Fruit fly (Drosophila melanogaster) whole organism, embryonic: ENCODE data around the gene Osi12.

ENCODE experiments used
- Blimp-1 ChIP-seq: fragments of 200-800 bp; sonication (Bioruptor generic); optimal IDR thresholded peaks from 3 replicates; lab custom pipeline; 2018; ENCODE audit warnings: missing biosample characterization, missing genetic modification characterization, mild to moderate bottlenecking, moderate library complexity, missing genetic modification reagents
- BtbVII ChIP-seq: fragments of 200-800 bp; sonication (Bioruptor generic); optimal IDR thresholded peaks from 3 replicates; lab custom pipeline; 2017; ENCODE audit warnings: missing biosample characterization, mild to moderate bottlenecking, missing genetic modification characterization
- CG1024 ChIP-seq: fragments of 200-800 bp; sonication (Bioruptor generic); IDR thresholded peaks from 2 replicates; pipeline ENCODE4 v1.3.6; 2022; ENCODE audit warnings: missing biosample characterization, missing genetic modification characterization
- CG15601 ChIP-seq: fragments of 200-800 bp; sonication (Bioruptor generic); optimal IDR thresholded peaks from 3 replicates; lab custom pipeline; 2019; ENCODE audit warnings: missing biosample characterization, mild to moderate bottlenecking, missing genetic modification characterization, moderate library complexity
- CG2678 ChIP-seq: fragments of 200-800 bp; sonication (Bioruptor generic); optimal IDR thresholded peaks from 3 replicates; lab custom pipeline; 2019; ENCODE audit warnings: missing biosample characterization, mild to moderate bottlenecking, missing genetic modification characterization, moderate library complexity
- CG8281 ChIP-seq: fragments of 200-800 bp; sonication (Bioruptor generic); optimal IDR thresholded peaks from 2 replicates; lab custom pipeline; 2018; ENCODE audit warnings: missing biosample characterization, mild to moderate bottlenecking, missing genetic modification characterization, moderate library complexity
- CTCF ChIP-seq: fragments of 200-800 bp; sonication (Bioruptor generic); optimal IDR thresholded peaks from 2 replicates; lab custom pipeline; 2017; ENCODE audit warnings: missing biosample characterization, mild to moderate bottlenecking, missing genetic modification characterization, moderate library complexity
- CkIIα-i1 ChIP-seq: fragments of 200-800 bp; sonication (Bioruptor generic); IDR thresholded peaks from 2 replicates; pipeline ENCODE4 v1.3.6; 2022; ENCODE audit warnings: missing biosample characterization, missing genetic modification characterization
- D19A ChIP-seq: fragments of 200-800 bp; optimal IDR thresholded peaks from 3 replicates; lab custom pipeline; 2019; ENCODE audit warnings: missing biosample characterization, mild to moderate bottlenecking, missing genetic modification characterization, moderate library complexity
- Ets65A ChIP-seq: fragments of 200-800 bp; sonication (Bioruptor generic); peaks from one replicate; lab custom pipeline; 2016; ENCODE audit warnings: missing biosample characterization, missing genetic modification characterization
- Hr78 ChIP-seq, 2 experiments: fragments of 200-800 bp in 1 of 2; fragments of >200 bp in 1 of 2; sonication (Bioruptor generic) in 1 of 2; optimal IDR thresholded peaks; 2 replicates each; lab custom pipeline; 2017 to 2019; ENCODE audit warnings: missing biosample characterization in 2 of 2, missing genetic modification characterization in 2 of 2, mild to moderate bottlenecking in 1 of 2, moderate library complexity in 1 of 2
- Med ChIP-seq: fragments of 200-800 bp; sonication (Bioruptor generic); peaks from one replicate; lab custom pipeline; 2016; ENCODE audit warnings: missing biosample characterization, missing genetic modification characterization, mild to moderate bottlenecking, inconsistent platforms, moderate library complexity
- Oaz ChIP-seq: fragments of 200-800 bp; sonication (Bioruptor generic); IDR thresholded peaks from 2 replicates; pipeline ENCODE4 v1.3.6; 2022; ENCODE audit warnings: missing biosample characterization, missing genetic modification characterization
- Pdp1 ChIP-seq, 2 experiments: fragments of 200-800 bp; sonication (Bioruptor generic); optimal IDR thresholded peaks; 3 replicates each; lab custom pipeline; 2016; ENCODE audit warnings: missing biosample characterization in 2 of 2, missing genetic modification characterization in 2 of 2, mild to moderate bottlenecking in 1 of 2, moderate library complexity in 1 of 2
- ac ChIP-seq: fragments of 200-800 bp; sonication (Bioruptor generic); optimal IDR thresholded peaks from 3 replicates; lab custom pipeline; 2017; ENCODE audit warnings: missing biosample characterization, mild to moderate bottlenecking, missing genetic modification characterization
- br ChIP-seq: fragments of >200 bp; optimal IDR thresholded peaks from 2 replicates; lab custom pipeline; 2017
- chif ChIP-seq, 2 experiments: fragments of 200-800 bp; sonication (Bioruptor generic); optimal IDR thresholded peaks; 3 replicates each; lab custom pipeline; 2016; ENCODE audit warnings: missing biosample characterization in 2 of 2, missing genetic modification characterization in 2 of 2
- ci ChIP-seq: fragments of 200-800 bp; sonication (Bioruptor generic); IDR thresholded peaks from 3 replicates; pipeline ENCODE4 v1.3.6; 2022; ENCODE audit warnings: missing biosample characterization, missing genetic modification characterization
- crol ChIP-seq: fragments of 200-800 bp; sonication (Bioruptor generic); IDR thresholded peaks from 2 replicates; pipeline ENCODE4 v1.3.6; 2022; ENCODE audit warnings: missing biosample characterization, missing genetic modification characterization
- eve ChIP-seq, 2 experiments: fragments of >200 bp; optimal IDR thresholded peaks; 2 replicates each; lab custom pipeline; 2017; ENCODE audit warnings: missing biosample characterization in 2 of 2, missing genetic modification characterization in 2 of 2
- hkb ChIP-seq, 2 experiments: fragments of 200-800 bp in 1 of 2; fragments of >200 bp in 1 of 2; sonication (Bioruptor generic) in 1 of 2; IDR thresholded peaks in 1 of 2; optimal IDR thresholded peaks in 1 of 2; 2 replicates each; pipeline versions ENCODE4 v1.3.6 to Lab custom; 2017 to 2022; ENCODE audit warnings: missing biosample characterization in 1 of 2, missing genetic modification characterization in 1 of 2
- klu ChIP-seq: fragments of 200-800 bp; sonication (Bioruptor generic); IDR thresholded peaks from 2 replicates; pipeline ENCODE4 v1.3.6; 2022; ENCODE audit warnings: missing biosample characterization, missing genetic modification characterization
- lbe ChIP-seq: fragments of 200-800 bp; sonication (Bioruptor generic); optimal IDR thresholded peaks from 2 replicates; lab custom pipeline; 2016; ENCODE audit warnings: missing biosample characterization, mild to moderate bottlenecking, missing genetic modification characterization
- nau ChIP-seq: fragments of 200-800 bp; sonication (Bioruptor generic); optimal IDR thresholded peaks from 3 replicates; lab custom pipeline; 2017; ENCODE audit warnings: missing biosample characterization, mild to moderate bottlenecking, missing genetic modification characterization, missing genetic modification reagents
- nerfin-1 ChIP-seq: fragments of 200-800 bp; sonication (Bioruptor generic); optimal IDR thresholded peaks from 3 replicates; lab custom pipeline; 2019; ENCODE audit warnings: missing biosample characterization, mild to moderate bottlenecking, missing genetic modification characterization, moderate library complexity
- oc ChIP-seq: fragments of 200-800 bp; sonication (Bioruptor generic); optimal IDR thresholded peaks from 2 replicates; lab custom pipeline; 2018; ENCODE audit warnings: missing biosample characterization, mild to moderate bottlenecking, missing genetic modification characterization, moderate library complexity
- org-1 ChIP-seq: fragments of 200-800 bp; sonication (Bioruptor generic); optimal IDR thresholded peaks from 2 replicates; lab custom pipeline; 2017; ENCODE audit warnings: missing biosample characterization, missing genetic modification characterization
- pan ChIP-seq, 4 experiments: fragments of >200 bp in 3 of 4; fragments of 200-800 bp in 1 of 4; sonication (Bioruptor generic) in 1 of 4; optimal IDR thresholded peaks in 3 of 4; IDR thresholded peaks in 1 of 4; 2 replicates each; pipeline versions ENCODE4 v1.3.6 to Lab custom; 2017 to 2022; ENCODE audit warnings: missing biosample characterization in 2 of 4, missing genetic modification characterization in 2 of 4, mixed read lengths in 1 of 4
- sd ChIP-seq: fragments of 200-800 bp; sonication (Bioruptor generic); optimal IDR thresholded peaks from 3 replicates; lab custom pipeline; 2018; ENCODE audit warnings: missing biosample characterization, mild to moderate bottlenecking, missing genetic modification characterization, moderate library complexity
- sob ChIP-seq: fragments of 200-800 bp; sonication (Bioruptor generic); IDR thresholded peaks from 2 replicates; pipeline ENCODE4 v1.3.6; 2022; ENCODE audit warnings: missing biosample characterization, missing genetic modification characterization
- tio ChIP-seq: fragments of 200-800 bp; sonication (Bioruptor generic); optimal IDR thresholded peaks from 2 replicates; lab custom pipeline; 2017; ENCODE audit warnings: missing biosample characterization, missing genetic modification characterization, inconsistent platforms
- unpg ChIP-seq: fragments of 200-800 bp; sonication (Bioruptor generic); optimal IDR thresholded peaks from 3 replicates; lab custom pipeline; 2018; ENCODE audit warnings: missing biosample characterization, mild to moderate bottlenecking, missing genetic modification characterization, moderate library complexity
- vvl ChIP-seq: fragments of 200-800 bp; sonication (Bioruptor generic); IDR thresholded peaks from 2 replicates; pipeline ENCODE4 v1.3.6; 2022; ENCODE audit warnings: missing biosample characterization, missing genetic modification characterization
- zfh1 ChIP-seq: fragments of 200-800 bp; sonication (Bioruptor generic); IDR thresholded peaks from 3 replicates; pipeline ENCODE4 v1.3.6; 2022; ENCODE audit warnings: missing biosample characterization, missing genetic modification characterization

The Osi12 gene

DNA sequence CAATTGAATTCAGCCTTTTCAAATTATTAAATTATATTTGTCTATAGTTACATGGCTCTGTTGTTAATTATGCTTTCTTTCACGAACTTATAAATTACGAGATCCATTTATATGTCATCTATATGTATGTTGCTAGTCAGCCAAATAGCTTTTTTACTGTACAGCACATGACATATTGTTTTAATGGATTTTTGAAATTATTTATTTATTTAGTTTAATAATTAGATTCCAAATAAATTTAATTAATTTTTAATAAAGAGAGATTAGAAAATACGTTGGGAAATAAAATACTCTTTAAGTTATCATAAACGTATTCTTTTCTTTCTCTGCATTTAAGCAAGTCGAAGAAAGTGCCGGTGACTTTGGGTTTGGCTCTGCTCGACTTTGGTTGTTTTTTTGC lies 37.0 kb upstream of the Osi12 start (continued):
- TF ChIP-seq CG15601 (tag; lab: Kevin White, UChicago): peak; percentile 56
- TF ChIP-seq unpg (GFP tag; lab: Kevin White, UChicago): peak; percentile 24

DNA sequence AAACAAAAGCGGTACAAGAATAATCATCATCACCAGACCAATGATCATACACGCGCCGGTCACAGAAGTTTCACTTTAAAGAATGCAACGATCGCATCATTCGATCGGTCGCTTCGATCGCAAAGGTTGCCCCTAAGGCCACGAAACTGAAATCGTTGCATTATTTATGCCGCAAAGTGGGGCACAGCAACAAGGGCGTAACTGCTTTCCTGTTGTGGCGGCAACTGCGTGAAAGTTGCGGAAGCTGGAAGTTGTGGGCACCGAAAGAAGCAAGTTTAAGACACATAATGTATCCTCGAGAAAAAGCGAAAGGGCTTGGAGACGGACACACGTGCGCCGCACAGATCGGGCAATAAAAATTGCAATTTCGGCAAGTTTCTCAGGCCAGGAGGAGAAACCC lies 34.3 kb upstream of the Osi12 start:
- TF ChIP-seq vvl (GFP tag; lab: Robert Waterston, UW) (peak; percentile 12; the same call in 1 of the 2 replicates), Med (GFP tag; lab: Kevin White, UChicago) (peak; percentile 36), Oaz (GFP tag; lab: Robert Waterston, UW) (no peak), Ets65A (GFP tag; lab: Kevin White, UChicago) (no peak), Blimp-1 (peak; percentile 57)

DNA sequence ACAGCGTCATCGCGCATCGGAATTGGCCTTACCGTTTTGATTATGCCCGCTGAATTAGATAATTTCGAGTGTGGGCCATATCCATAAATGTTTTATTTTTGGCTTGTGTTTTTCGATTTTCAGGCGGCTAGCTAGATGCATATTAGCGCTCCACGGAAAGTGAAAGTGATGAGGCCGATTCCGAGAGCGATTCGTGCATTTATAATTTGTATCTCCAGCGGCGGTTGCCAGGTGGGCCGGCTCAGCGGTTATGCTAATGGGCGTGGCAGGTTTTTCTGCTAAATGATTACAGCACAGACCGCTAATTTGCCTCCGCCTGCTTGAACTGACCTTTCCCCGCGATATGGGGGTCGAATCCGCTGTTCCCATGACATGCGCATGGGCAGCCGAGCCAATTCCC lies 33.3 kb upstream of the Osi12 start:
- TF ChIP-seq Pdp1 (GFP tag; optimal IDR thresholded peaks at IDR 0.05; lab: Kevin White, UChicago) (peak in 1 of 2 experiments; percentile 47), vvl (GFP tag; lab: Robert Waterston, UW) (peak; percentile 55; the same call in 1 of the 2 replicates), Blimp-1 (peak; percentile 91), Hr78 (GFP tag; optimal IDR thresholded peaks at IDR 0.05; lab: Kevin White, UChicago) (peak in 1 of 2 experiments; percentile 79), pan (optimal IDR thresholded peaks at IDR 0.05; lab: Kevin White, UChicago) (no peak), pan (GFP tag; optimal IDR thresholded peaks at IDR 0.05 in 1 of 2, IDR thresholded peaks at IDR 0.05 in 1 of 2) (no peak), oc (tag; lab: Kevin White, UChicago) (no peak), hkb (optimal IDR thresholded peaks at IDR 0.05; lab: Kevin White, UChicago) (no peak), hkb (GFP tag; IDR thresholded peaks at IDR 0.05; lab: Robert Waterston, UW) (no peak), klu (0 out of 2 replicates have a peak, but pooled peaks have one; percentile 18)
- TF ChIP-seq, all 482 proteins: peak for 5

dm6 chr3R:6248694-6249093 lies 29.6 kb upstream of the Osi12 start, which contains the start of gene Osi7:
TSS of gene Osi7 (plus strand) at chr3R:6248994.
- TF ChIP-seq sd (peak; percentile 25), CG1024 (GFP tag; lab: Robert Waterston, UW) (no peak), CG2678 (tag; lab: Kevin White, UChicago) (no peak), zfh1 (no peak), CTCF (GFP tag; lab: Kevin White, UChicago) (no peak), org-1 (GFP tag; lab: Kevin White, UChicago) (no peak), sob (GFP tag; lab: Robert Waterston, UW) (no peak), BtbVII (GFP tag; lab: Kevin White, UChicago) (no peak), CkIIα-i1 (GFP tag; lab: Robert Waterston, UW) (no peak), crol (GFP tag; lab: Robert Waterston, UW) (peak; percentile 50; the same call in 1 of the 2 replicates), CG8281 (no peak), oc (tag; lab: Kevin White, UChicago) (peak; percentile 47), nerfin-1 (tag; lab: Kevin White, UChicago) (no peak), br (lab: Kevin White, UChicago) (no peak), Blimp-1 (peak; percentile 41), chif (GFP tag; optimal IDR thresholded peaks at IDR 0.05; lab: Kevin White, UChicago) (no peak), ac (GFP tag; lab: Kevin White, UChicago) (no peak), tio (GFP tag; lab: Kevin White, UChicago) (no peak)

DNA sequence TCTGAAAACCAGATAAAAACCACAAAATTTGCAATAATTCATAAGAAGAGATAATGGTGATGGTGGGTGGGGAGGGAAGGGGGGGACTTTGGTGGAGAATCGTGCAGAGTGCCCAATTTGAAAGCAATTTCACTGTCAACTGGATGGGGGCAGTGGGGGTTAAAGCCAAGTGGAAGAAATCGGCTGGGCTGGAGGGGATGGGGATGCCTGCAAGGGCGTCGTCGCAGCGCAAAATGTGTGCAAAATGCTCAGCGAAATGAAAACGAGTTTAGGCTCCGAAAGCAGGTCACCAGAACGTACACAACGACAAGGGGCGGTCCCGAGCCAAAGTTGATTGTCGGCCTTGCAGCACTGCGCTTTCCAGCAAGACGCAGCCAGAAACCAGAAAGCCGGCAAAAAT lies 25.5 kb upstream of the Osi12 start:
- no peak for TF ChIP-seq eve (GFP tag; optimal IDR thresholded peaks at IDR 0.05; lab: Kevin White, UChicago)
- no peak for TF ChIP-seq D19A (tag; lab: Kevin White, UChicago)
- no peak for TF ChIP-seq lbe (GFP tag; lab: Kevin White, UChicago)
- no peak for TF ChIP-seq nau (GFP tag; lab: Kevin White, UChicago)
- 0 out of 3 replicates have a peak, but pooled peaks have one; percentile 31 for TF ChIP-seq ci (GFP tag; lab: Robert Waterston, UW)
